Fruit fly (Drosophila melanogaster): Measurements from ENCODE around the gene scaf6.

scaf6 gene

DNA sequence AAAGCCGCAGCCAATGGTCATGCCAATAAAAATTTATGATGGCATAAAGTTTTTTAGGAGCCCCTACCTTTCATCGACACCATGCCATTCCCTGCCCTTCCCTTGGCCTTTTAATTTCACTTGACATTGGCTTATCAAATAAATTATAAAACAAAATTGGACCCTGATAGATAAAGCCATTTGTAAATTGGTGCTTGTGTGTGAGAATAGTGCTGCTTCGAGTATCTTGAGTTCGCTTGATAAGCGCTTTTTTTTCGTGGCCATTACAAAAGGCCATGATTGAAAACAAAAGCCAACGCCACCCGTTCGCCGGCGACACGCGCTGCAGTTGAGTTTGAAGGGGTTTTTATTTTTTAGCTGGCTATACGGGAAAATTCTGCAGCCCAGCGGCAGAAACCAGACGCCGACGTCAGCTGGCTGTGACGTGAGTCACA, 7.6 kb upstream of the scaf6 start:
- TF ChIP-seq fd85E (GFP tag; optimal IDR thresholded peaks at IDR 0.05) (no peak), vri (GFP tag; optimal IDR thresholded peaks at IDR 0.05) (peak; percentile 67), CG16779 (tag; optimal IDR thresholded peaks at IDR 0.05) (no peak)

DNA sequence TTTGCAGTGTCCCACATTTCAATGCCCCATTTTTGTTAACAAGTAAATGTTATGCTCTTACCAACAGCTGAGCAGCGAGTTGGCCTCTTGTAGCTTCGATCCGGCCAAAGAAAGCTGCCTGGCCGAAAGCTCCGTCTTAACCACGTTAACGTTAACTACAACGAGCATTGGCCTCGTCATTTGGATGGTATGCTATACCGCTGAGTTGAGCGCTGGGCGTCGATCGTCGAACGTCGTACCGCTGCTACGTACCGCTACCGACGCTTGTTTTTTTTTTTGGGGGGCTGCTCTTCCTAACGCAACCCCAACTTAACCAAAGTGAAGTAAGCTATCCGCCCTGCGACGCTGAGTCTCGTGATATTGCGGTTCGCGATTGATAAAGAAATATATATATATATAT, 6.9 kb upstream of the scaf6 start, which contains the start of gene rogdi:
rogdi (plus strand) TSS at position 199 of the 400 bp plus-strand sequence.
- TF ChIP-seq CG7368 (GFP tag; optimal IDR thresholded peaks at IDR 0.05) (no peak), CG8319 (GFP tag; optimal IDR thresholded peaks at IDR 0.05) (no peak), Ets96B (tag; optimal IDR thresholded peaks at IDR 0.05) (no peak), dac (GFP tag; optimal IDR thresholded peaks at IDR 0.05) (no peak), CG11294 (GFP tag; IDR thresholded peaks at IDR 0.05) (no peak), Sox14 (GFP tag; optimal IDR thresholded peaks at IDR 0.05) (no peak), eg (GFP tag; IDR thresholded peaks at IDR 0.05) (no peak), CG11762 (GFP tag; optimal IDR thresholded peaks at IDR 0.05; ENCODE audit: insufficient read depth) (no peak), CG16779 (tag; optimal IDR thresholded peaks at IDR 0.05) (no peak), Eip78C (GFP tag) (no peak), Met (GFP tag; optimal IDR thresholded peaks at IDR 0.05) (no peak)

DNA sequence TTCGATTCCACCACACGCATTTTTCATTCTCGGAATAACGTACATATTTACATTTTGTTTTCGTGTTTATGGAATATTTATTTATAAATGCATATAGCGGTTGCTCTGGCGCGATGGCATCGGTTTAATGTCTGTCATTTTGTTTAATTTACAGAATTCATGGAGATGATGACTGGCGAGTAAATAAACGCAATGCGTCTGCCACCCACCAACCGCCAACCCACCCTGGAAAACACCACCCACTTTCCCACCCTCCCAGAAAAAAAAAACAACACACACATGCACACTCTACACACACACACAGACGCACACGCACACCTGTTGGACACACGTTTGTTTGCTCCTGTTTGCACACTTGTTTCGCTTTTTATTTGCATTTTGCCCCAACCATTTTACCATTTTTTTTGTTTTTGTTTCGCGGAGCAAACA, 5.5 kb upstream of the scaf6 start:
- TF ChIP-seq CG3919 (GFP tag; optimal IDR thresholded peaks at IDR 0.05) = peak; percentile 8
- peak; percentile 93 for TF ChIP-seq fkh (GFP tag; optimal IDR thresholded peaks at IDR 0.05)
- peak; percentile 3 for TF ChIP-seq CG8632 (GFP tag; optimal IDR thresholded peaks at IDR 0.05)
- TF ChIP-seq net (GFP tag; optimal IDR thresholded peaks at IDR 0.05) = peak; percentile 13
- TF ChIP-seq ss (GFP tag; optimal IDR thresholded peaks at IDR 0.05) = peak in 1 of 2 experiments; percentile 49
- no peak for TF ChIP-seq CG9139 (GFP tag; optimal IDR thresholded peaks at IDR 0.05)
- no peak for TF ChIP-seq CG10631 (GFP tag; optimal IDR thresholded peaks at IDR 0.05)
- TF ChIP-seq vri (GFP tag; optimal IDR thresholded peaks at IDR 0.05) = no peak
- peak; percentile 4 for TF ChIP-seq CG16779 (tag; optimal IDR thresholded peaks at IDR 0.05)
- peak; percentile 5 for TF ChIP-seq Blimp-1 (GFP tag; optimal IDR thresholded peaks at IDR 0.05)
- no peak for TF ChIP-seq CG32006 (GFP tag; optimal IDR thresholded peaks at IDR 0.05)

DNA sequence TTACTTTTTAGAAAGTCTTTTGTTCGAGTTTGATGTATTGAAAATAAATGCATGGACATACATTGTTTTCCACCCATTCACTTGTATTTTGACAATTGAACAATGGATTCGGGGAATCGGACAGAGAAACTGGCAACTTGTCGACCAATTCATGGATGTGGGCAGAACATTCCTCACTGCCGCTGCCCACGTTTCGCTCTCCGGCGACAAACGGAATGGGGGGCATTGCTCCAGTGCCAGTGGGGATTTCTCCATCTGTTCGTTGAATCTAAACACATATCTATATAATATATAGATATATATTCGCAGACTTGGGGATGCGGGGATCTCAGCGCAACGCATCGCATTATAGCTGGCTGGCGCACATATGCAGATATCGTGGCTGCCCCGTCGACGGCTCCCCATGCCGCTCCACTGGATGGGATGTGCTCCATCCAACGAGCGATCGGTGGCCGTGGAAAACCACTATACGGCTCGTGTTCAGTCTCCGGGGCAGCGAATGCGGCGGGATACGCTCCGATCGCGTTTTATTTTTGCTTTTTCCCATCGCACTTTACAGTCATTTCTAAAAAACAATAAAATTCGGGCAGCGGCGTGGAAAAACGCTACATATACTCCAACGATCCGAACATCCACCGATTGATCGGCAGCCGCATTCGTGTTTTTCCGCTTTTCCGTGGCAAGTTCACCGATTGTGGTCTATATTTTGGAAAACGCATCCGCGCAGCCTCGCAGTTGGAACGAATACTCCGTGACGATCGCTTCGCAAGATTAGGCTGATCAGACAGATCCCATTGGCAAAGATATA, 3.3 kb upstream of the scaf6 start, which contains the start of gene TpnC73F:
TpnC73F (plus strand) TSS at position 633 of the 808 bp plus-strand sequence.
- TF ChIP-seq ss (GFP tag; optimal IDR thresholded peaks at IDR 0.05) (no peak), Eip78C (GFP tag) (no peak), CG8632 (GFP tag; optimal IDR thresholded peaks at IDR 0.05) (no peak), CG3032 (tag; optimal IDR thresholded peaks at IDR 0.05) (no peak), CG32006 (GFP tag; optimal IDR thresholded peaks at IDR 0.05) (no peak), fkh (GFP tag; optimal IDR thresholded peaks at IDR 0.05) (no peak), CG34406 (GFP tag; optimal IDR thresholded peaks at IDR 0.05) (no peak), CG9139 (GFP tag; optimal IDR thresholded peaks at IDR 0.05) (no peak), CG6163 (GFP tag; IDR thresholded peaks at IDR 0.05) (no peak), CG10669 (GFP tag; optimal IDR thresholded peaks at IDR 0.05) (no peak), CG11902 (GFP tag; optimal IDR thresholded peaks at IDR 0.05) (no peak), pdm3 (GFP tag; optimal IDR thresholded peaks at IDR 0.05) (no peak), CG11294 (GFP tag; IDR thresholded peaks at IDR 0.05) (no peak), Sox14 (GFP tag; optimal IDR thresholded peaks at IDR 0.05) (no peak), Hr4 (GFP tag; optimal IDR thresholded peaks at IDR 0.05) (no peak), CG10631 (GFP tag; optimal IDR thresholded peaks at IDR 0.05) (no peak), net (GFP tag; optimal IDR thresholded peaks at IDR 0.05) (no peak), OdsH (GFP tag; optimal IDR thresholded peaks at IDR 0.05) (no peak), CG6808 (GFP tag; optimal IDR thresholded peaks at IDR 0.05) (no peak), lz (GFP tag; optimal IDR thresholded peaks at IDR 0.05) (no peak)
